Worm (Caenorhabditis elegans) whole organism, young adult: Measurements from ENCODE around the gene C08D8.7.
A peak's percentile ranks its signal among the peaks of the same experiment; 100 is the strongest.

Source experiments
- B0261.1 ChIP-seq: sonication (generic microtip); optimal IDR thresholded peaks from 2 replicates; lab custom pipeline; 2016; ENCODE audit warnings: mild to moderate bottlenecking, missing genetic modification characterization, moderate library complexity, missing compliant biosample characterization
- B0336.3 ChIP-seq: fragments of 200-800 bp; sonication (Bioruptor generic); IDR thresholded peaks from 2 replicates; pipeline ENCODE4 v1.3.6; 2022; ENCODE audit warnings: missing genetic modification characterization, missing compliant biosample characterization
- C06A6.2 ChIP-seq: fragments of 200-800 bp; sonication (Bioruptor generic); conservative IDR thresholded peaks from 2 replicates; pipeline ENCODE4 v1.3.6; 2022; ENCODE audit warnings: missing genetic modification characterization, missing compliant biosample characterization
- D2030.7 ChIP-seq: fragments of 200-800 bp; sonication (Bioruptor generic); IDR thresholded peaks from 2 replicates; pipeline ENCODE4 v1.3.6; 2022; ENCODE audit warnings: missing genetic modification reagents, missing genetic modification characterization, missing compliant biosample characterization
- F22D6.2 ChIP-seq: sonication (generic microtip); optimal IDR thresholded peaks from 2 replicates; lab custom pipeline; 2016; ENCODE audit warnings: mild to moderate bottlenecking, missing genetic modification characterization, missing compliant biosample characterization
- F33H1.4 ChIP-seq: fragments of 200-800 bp; sonication (Bioruptor generic); IDR thresholded peaks from 2 replicates; pipeline ENCODE4 v1.3.6; 2022; ENCODE audit warnings: missing genetic modification reagents, missing genetic modification characterization, missing compliant biosample characterization
- F49E8.2 ChIP-seq: sonication (generic microtip); optimal IDR thresholded peaks from 3 replicates; lab custom pipeline; 2017; ENCODE audit warnings: missing genetic modification characterization, mild to moderate bottlenecking, missing compliant biosample characterization, antibody characterized with exemption, moderate library complexity; ENCODE audit not compliant: insufficient read depth
- F55B11.4 ChIP-seq: sonication (generic microtip); optimal IDR thresholded peaks from 2 replicates; lab custom pipeline; 2016; ENCODE audit warnings: missing compliant biosample characterization, missing genetic modification characterization, borderline replicate concordance; ENCODE audit not compliant: insufficient read depth
- K11D2.4 ChIP-seq: fragments of 200-800 bp; sonication (Bioruptor generic); IDR thresholded peaks from 2 replicates; pipeline ENCODE4 v1.3.6; 2022; ENCODE audit warnings: missing genetic modification reagents, missing genetic modification characterization, missing compliant biosample characterization
- K12H6.12 ChIP-seq: fragments of 200-800 bp; sonication (Bioruptor generic); optimal IDR thresholded peaks from 2 replicates; lab custom pipeline; 2018; ENCODE audit warnings: mild to moderate bottlenecking, missing genetic modification characterization, missing compliant biosample characterization
- T07F8.4 ChIP-seq: sonication (generic microtip); optimal IDR thresholded peaks from 2 replicates; lab custom pipeline; 2016; ENCODE audit warnings: mild to moderate bottlenecking, missing genetic modification characterization, moderate library complexity, missing compliant biosample characterization
- Y67H2A.10 ChIP-seq: fragments of 200-800 bp; sonication (Bioruptor generic); conservative IDR thresholded peaks from 2 replicates; pipeline ENCODE4 v1.3.6; 2022; ENCODE audit warnings: missing genetic modification reagents, missing genetic modification characterization, missing compliant biosample characterization
- aptf-3 ChIP-seq: fragments of 200-800 bp; sonication (Bioruptor generic); IDR thresholded peaks from 2 replicates; pipeline ENCODE4 v1.3.6; 2022; ENCODE audit warnings: missing genetic modification characterization, missing compliant biosample characterization
- atf-7 ChIP-seq: sonication (generic microtip); optimal IDR thresholded peaks from 2 replicates; lab custom pipeline; 2017; ENCODE audit warnings: mild to moderate bottlenecking, missing genetic modification characterization, missing compliant biosample characterization
- attf-3 ChIP-seq: fragments of 200-800 bp; sonication (Bioruptor generic); conservative IDR thresholded peaks from 2 replicates; pipeline ENCODE4 v1.3.6; 2022; ENCODE audit warnings: missing genetic modification reagents, missing genetic modification characterization, missing compliant biosample characterization
- attf-5 ChIP-seq: fragments of 200-800 bp; sonication (Bioruptor generic); optimal IDR thresholded peaks from 2 replicates; lab custom pipeline; 2018; ENCODE audit warnings: mild to moderate bottlenecking, missing genetic modification characterization, missing compliant biosample characterization
- ceh-100 ChIP-seq: fragments of 200-800 bp; sonication (Bioruptor generic); IDR thresholded peaks from 2 replicates; pipeline ENCODE4 v1.3.6; 2022; ENCODE audit warnings: missing genetic modification reagents, missing genetic modification characterization, missing compliant biosample characterization
- ceh-40 ChIP-seq: fragments of 200-800 bp; sonication (Bioruptor generic); IDR thresholded peaks from 2 replicates; pipeline ENCODE4 v1.3.6; 2022; ENCODE audit warnings: missing genetic modification characterization, missing compliant biosample characterization
- ceh-91 ChIP-seq: fragments of 200-800 bp; sonication (Bioruptor generic); IDR thresholded peaks from 2 replicates; pipeline ENCODE4 v1.3.6; 2022; ENCODE audit warnings: missing genetic modification reagents, missing genetic modification characterization, missing compliant biosample characterization
- die-1 ChIP-seq: sonication (generic microtip); optimal IDR thresholded peaks from 2 replicates; lab custom pipeline; 2016; ENCODE audit warnings: missing genotype, mild to moderate bottlenecking, missing genetic modification characterization, missing compliant biosample characterization
- egl-44 ChIP-seq: fragments of 200-800 bp; sonication (Bioruptor generic); IDR thresholded peaks from 2 replicates; pipeline ENCODE4 v1.3.6; 2022; ENCODE audit warnings: missing genetic modification reagents, missing genetic modification characterization, missing compliant biosample characterization
- egrh-3 ChIP-seq: fragments of 200-800 bp; sonication (Bioruptor generic); IDR thresholded peaks from 2 replicates; pipeline ENCODE4 v1.3.6; 2022; ENCODE audit warnings: missing genetic modification reagents, missing genetic modification characterization, missing compliant biosample characterization
- gei-17 ChIP-seq: fragments of 200-800 bp; sonication (Bioruptor generic); optimal IDR thresholded peaks from 2 replicates; lab custom pipeline; 2018; ENCODE audit warnings: mild to moderate bottlenecking, missing genetic modification characterization, missing compliant biosample characterization
- hlh-26 ChIP-seq: fragments of 200-800 bp; sonication (Bioruptor generic); conservative IDR thresholded peaks from 2 replicates; pipeline ENCODE4 v1.3.6; 2022; ENCODE audit warnings: missing genetic modification reagents, missing genetic modification characterization, missing compliant biosample characterization
- hrde-1 ChIP-seq: sonication (generic microtip); optimal IDR thresholded peaks from 2 replicates; lab custom pipeline; 2016; ENCODE audit warnings: missing genetic modification characterization, mild to moderate bottlenecking, missing compliant biosample characterization, moderate library complexity, missing genotype, missing genetic modification reagents, borderline replicate concordance
- hsf-1 ChIP-seq: fragments of 200-800 bp; sonication (Bioruptor generic); IDR thresholded peaks from 2 replicates; pipeline ENCODE4 v1.3.6; 2022; ENCODE audit warnings: missing genetic modification reagents, missing genetic modification characterization, missing compliant biosample characterization
- let-607 ChIP-seq, 2 experiments: fragments of 200-800 bp in 1 of 2; sonication (Bioruptor generic) in 1 of 2; sonication (generic microtip) in 1 of 2; optimal IDR thresholded peaks; 2 replicates each; lab custom pipeline; 2016 to 2018; ENCODE audit warnings: mild to moderate bottlenecking in 2 of 2, missing compliant biosample characterization in 2 of 2, missing genetic modification characterization in 2 of 2, moderate library complexity in 2 of 2, missing genotype in 1 of 2
- lin-54 ChIP-seq: fragments of 200-800 bp; sonication (Bioruptor generic); optimal IDR thresholded peaks from 2 replicates; lab custom pipeline; 2018; ENCODE audit warnings: mild to moderate bottlenecking, missing genetic modification characterization, missing compliant biosample characterization
- madf-3 ChIP-seq: fragments of 200-800 bp; sonication (Bioruptor generic); IDR thresholded peaks from 2 replicates; pipeline ENCODE4 v1.3.6; 2022; ENCODE audit warnings: missing genetic modification reagents, missing genetic modification characterization, missing compliant biosample characterization
- mcd-1 ChIP-seq: fragments of 200-800 bp; sonication (Bioruptor generic); IDR thresholded peaks from 2 replicates; pipeline ENCODE4 v1.3.6; 2022; ENCODE audit warnings: missing genetic modification reagents, missing genetic modification characterization, missing compliant biosample characterization
- mel-28 ChIP-seq: sonication (generic microtip); optimal IDR thresholded peaks from 2 replicates; lab custom pipeline; 2016; ENCODE audit warnings: borderline replicate concordance, mild to moderate bottlenecking, missing genetic modification characterization, missing compliant biosample characterization
- nfya-1 ChIP-seq: sonication (generic microtip); optimal IDR thresholded peaks from 2 replicates; lab custom pipeline; 2017; ENCODE audit warnings: antibody characterized with exemption, missing compliant biosample characterization, missing genetic modification characterization, borderline replicate concordance; ENCODE audit not compliant: insufficient read depth
- nhr-120 ChIP-seq: fragments of 200-800 bp; sonication (Bioruptor generic); IDR thresholded peaks from 2 replicates; pipeline ENCODE4 v1.3.6; 2022; ENCODE audit warnings: missing genetic modification characterization, missing compliant biosample characterization
- nhr-179 ChIP-seq: sonication (generic microtip); optimal IDR thresholded peaks from 2 replicates; lab custom pipeline; 2016; ENCODE audit warnings: mild to moderate bottlenecking, missing genetic modification characterization, missing compliant biosample characterization
- pha-4 ChIP-seq: fragments of 150-350 bp; sonication (generic microtip); optimal IDR thresholded peaks from 2 replicates; lab custom pipeline; 2014; ENCODE audit warnings: missing biosample characterization, missing genetic modification reagents, missing genetic modification characterization
- repo-1 ChIP-seq: sonication (generic microtip); optimal IDR thresholded peaks from 2 replicates; lab custom pipeline; 2017; ENCODE audit warnings: mild to moderate bottlenecking, missing genetic modification characterization, missing compliant biosample characterization
- rpc-1 ChIP-seq, 2 experiments: fragments of 150-350 bp in 1 of 2; sonication (generic microtip) in 1 of 2; optimal IDR thresholded peaks; 2 replicates each; lab custom pipeline; 2014 to 2018; ENCODE audit warnings: missing biosample characterization in 1 of 2, missing genetic modification characterization in 1 of 2, missing genetic modification reagents in 1 of 2, missing genotype in 1 of 2
- sdz-38 ChIP-seq: sonication (generic microtip); optimal IDR thresholded peaks from 2 replicates; lab custom pipeline; 2016; ENCODE audit warnings: missing genotype, missing genetic modification characterization, missing compliant biosample characterization
- sea-2 ChIP-seq: fragments of 200-800 bp; sonication (Bioruptor generic); IDR thresholded peaks from 2 replicates; pipeline ENCODE4 v1.3.6; 2022; ENCODE audit warnings: missing genetic modification characterization, missing compliant biosample characterization
- snpc-4 ChIP-seq, 5 experiments: fragments of 150-350 bp in 1 of 5; sonication (generic microtip) in 4 of 5; optimal IDR thresholded peaks; 2 replicates each; lab custom pipeline; 2014 to 2018; ENCODE audit warnings: missing genetic modification characterization in 5 of 5, missing biosample characterization in 3 of 5, antibody characterized with exemption in 2 of 5, mild to moderate bottlenecking in 2 of 5, missing compliant biosample characterization in 2 of 5, missing genotype in 2 of 5, moderate library complexity in 2 of 5, missing genetic modification reagents in 1 of 5
- somi-1 ChIP-seq: fragments of 200-800 bp; sonication (Bioruptor generic); optimal IDR thresholded peaks from 2 replicates; lab custom pipeline; 2018; ENCODE audit warnings: mild to moderate bottlenecking, missing genetic modification characterization, missing compliant biosample characterization
- tbx-9 ChIP-seq: sonication (generic microtip); optimal IDR thresholded peaks from 2 replicates; lab custom pipeline; 2016; ENCODE audit warnings: borderline replicate concordance, missing genetic modification characterization, inconsistent platforms, missing compliant biosample characterization
- unc-62 ChIP-seq: fragments of 150-350 bp; optimal IDR thresholded peaks from 2 replicates; lab custom pipeline; 2014; ENCODE audit warnings: missing biosample characterization, missing genetic modification reagents, missing genetic modification characterization
- zim-3 ChIP-seq: sonication (generic microtip); optimal IDR thresholded peaks from 2 replicates; lab custom pipeline; 2017; ENCODE audit warnings: mild to moderate bottlenecking, missing genetic modification characterization, moderate library complexity, missing compliant biosample characterization
- ztf-3 ChIP-seq: fragments of 200-800 bp; sonication (Bioruptor generic); optimal IDR thresholded peaks from 2 replicates; lab custom pipeline; 2018; ENCODE audit warnings: mild to moderate bottlenecking, missing genetic modification characterization, missing compliant biosample characterization
- ztf-6 ChIP-seq: fragments of 200-800 bp; sonication (Bioruptor generic); IDR thresholded peaks from 2 replicates; pipeline ENCODE4 v1.3.6; 2022; ENCODE audit warnings: missing genetic modification reagents, missing genetic modification characterization, missing compliant biosample characterization

The C08D8.7 gene

DNA sequence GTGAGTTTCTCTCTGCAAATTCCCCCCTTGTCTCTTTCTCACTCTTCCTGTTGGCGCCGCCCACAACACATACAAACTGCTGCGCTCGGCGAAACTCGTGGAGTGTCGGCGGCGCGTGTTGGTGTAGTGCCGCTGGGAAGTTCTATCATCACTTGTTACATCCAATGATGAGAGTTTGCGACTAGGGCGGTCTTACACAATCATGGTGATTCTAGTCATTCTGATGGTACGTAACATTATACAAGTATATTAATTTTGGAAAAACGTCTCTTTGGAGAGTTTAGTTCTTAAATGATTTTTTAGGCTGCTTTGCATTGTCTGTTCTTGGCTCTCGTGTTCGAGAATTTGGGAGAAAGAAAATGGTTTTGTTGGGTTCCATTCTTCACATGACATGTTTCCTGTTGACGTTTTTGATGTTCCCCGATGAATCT lies 8.0 kb downstream of the C08D8.7 start (continued):
- TF ChIP-seq hrde-1 (peak; percentile 89), sdz-38 (tag; lab: Kevin White, UChicago) (peak; percentile 54), zim-3 (tag; lab: Kevin White, UChicago) (peak; percentile 0), lin-54 (GFP tag; lab: Kevin White, UChicago) (peak; percentile 84), somi-1 (GFP tag; lab: Kevin White, UChicago) (peak; percentile 17), ztf-3 (peak; percentile 15), K12H6.12 (peak; percentile 28), aptf-3 (GFP tag; lab: Robert Waterston, UW) (peak; percentile 61; the same call in 1 of the 2 replicates), F33H1.4 (GFP tag; lab: Robert Waterston, UW) (peak; percentile 74), madf-3 (GFP tag; lab: Robert Waterston, UW) (peak; percentile 67; the same call in 1 of the 2 replicates), attf-3 (0 out of 2 replicates have a peak, but pooled peaks have one; percentile 29), D2030.7 (GFP tag; lab: Robert Waterston, UW) (peak; percentile 95), sea-2 (no peak), ztf-6 (GFP tag; lab: Robert Waterston, UW) (no peak), ceh-100 (GFP tag; lab: Robert Waterston, UW) (peak; percentile 66), Y67H2A.10 (no peak), F22D6.2 (tag; lab: Kevin White, UChicago) (peak; percentile 27), gei-17 (GFP tag; lab: Kevin White, UChicago) (peak; percentile 65), die-1 (tag; lab: Kevin White, UChicago) (peak; percentile 55), tbx-9 (tag; lab: Kevin White, UChicago) (no peak), hlh-26 (no peak), ceh-40 (GFP tag; lab: Robert Waterston, UW) (no peak), mcd-1 (GFP tag; lab: Robert Waterston, UW) (peak; percentile 86), hsf-1 (GFP tag; lab: Robert Waterston, UW) (peak; percentile 89), snpc-4 (GFP tag; optimal IDR thresholded peaks at IDR 0.05; lab: Kevin White, UChicago) (peak; percentile 100), snpc-4 (tag; optimal IDR thresholded peaks at IDR 0.05; lab: Kevin White, UChicago) (peak; percentile 99 to 100 (median 100)), repo-1 (tag; lab: Kevin White, UChicago) (peak; percentile 85), B0336.3 (peak; percentile 96), F55B11.4 (tag; lab: Kevin White, UChicago) (no peak), nhr-179 (tag; lab: Kevin White, UChicago) (peak; percentile 57), atf-7 (tag; lab: Kevin White, UChicago) (peak; percentile 65), B0261.1 (tag; lab: Kevin White, UChicago) (peak; percentile 42), T07F8.4 (tag; lab: Kevin White, UChicago) (peak; percentile 54), unc-62 (GFP tag; lab: Kevin White, UChicago) (no peak), C06A6.2 (GFP tag; lab: Robert Waterston, UW) (0 out of 2 replicates have a peak, but pooled peaks have one; percentile 25), egrh-3 (GFP tag; lab: Robert Waterston, UW) (peak; percentile 50; the same call in 1 of the 2 replicates), nfya-1 (tag; lab: Kevin White, UChicago) (no peak), egl-44 (peak; percentile 86), F49E8.2 (tag; lab: Kevin White, UChicago) (peak; percentile 96), mel-28 (no peak), pha-4 (tag; lab: Kevin White, UChicago) (no peak), rpc-1 (optimal IDR thresholded peaks at IDR 0.05; lab: Kevin White, UChicago) (peak; percentile 10), rpc-1 (tag; optimal IDR thresholded peaks at IDR 0.05; lab: Kevin White, UChicago) (peak; percentile 18), ceh-91 (peak; percentile 47), let-607 (tag; optimal IDR thresholded peaks at IDR 0.05; lab: Kevin White, UChicago) (peak; percentile 43 to 59), K11D2.4 (GFP tag; lab: Robert Waterston, UW) (peak; percentile 65; the same call in 1 of the 2 replicates), attf-5 (GFP tag; lab: Kevin White, UChicago) (peak; percentile 46), nhr-120 (no peak)
